Fruit fly (Drosophila melanogaster): ENCODE data around the gene CG14275.

The CG14275 gene

DNA sequence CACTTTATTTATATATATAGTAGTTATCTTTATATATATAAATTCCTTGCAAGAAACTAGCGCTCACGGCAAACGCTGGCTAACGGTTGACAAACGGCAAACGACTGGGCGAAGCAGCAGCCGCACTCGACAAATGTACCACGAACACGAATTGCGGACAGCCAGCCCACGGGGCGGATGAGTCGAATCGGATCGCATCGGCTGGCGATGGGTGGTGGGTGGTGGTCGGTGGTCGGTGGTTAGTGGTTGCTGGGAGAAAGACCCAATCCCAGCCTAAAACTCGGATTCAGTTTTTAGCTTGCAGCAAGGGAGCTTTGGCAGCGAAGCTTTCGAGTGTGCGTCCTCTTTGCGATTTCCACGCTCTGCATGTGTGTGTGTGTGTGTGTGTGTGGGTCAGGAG, 2.1 kb upstream of the CG14275 start, which contains the start of gene CG7781:
TSS of gene CG7781 (minus strand) at position 260 of the 400 bp plus-strand sequence.
- TF ChIP-seq pad (GFP tag; optimal IDR thresholded peaks at IDR 0.05) = no peak
- peak; percentile 59 for TF ChIP-seq CG12768 (GFP tag; optimal IDR thresholded peaks at IDR 0.05)
- peak; percentile 34 for TF ChIP-seq cic (GFP tag; optimal IDR thresholded peaks at IDR 0.05)

DNA sequence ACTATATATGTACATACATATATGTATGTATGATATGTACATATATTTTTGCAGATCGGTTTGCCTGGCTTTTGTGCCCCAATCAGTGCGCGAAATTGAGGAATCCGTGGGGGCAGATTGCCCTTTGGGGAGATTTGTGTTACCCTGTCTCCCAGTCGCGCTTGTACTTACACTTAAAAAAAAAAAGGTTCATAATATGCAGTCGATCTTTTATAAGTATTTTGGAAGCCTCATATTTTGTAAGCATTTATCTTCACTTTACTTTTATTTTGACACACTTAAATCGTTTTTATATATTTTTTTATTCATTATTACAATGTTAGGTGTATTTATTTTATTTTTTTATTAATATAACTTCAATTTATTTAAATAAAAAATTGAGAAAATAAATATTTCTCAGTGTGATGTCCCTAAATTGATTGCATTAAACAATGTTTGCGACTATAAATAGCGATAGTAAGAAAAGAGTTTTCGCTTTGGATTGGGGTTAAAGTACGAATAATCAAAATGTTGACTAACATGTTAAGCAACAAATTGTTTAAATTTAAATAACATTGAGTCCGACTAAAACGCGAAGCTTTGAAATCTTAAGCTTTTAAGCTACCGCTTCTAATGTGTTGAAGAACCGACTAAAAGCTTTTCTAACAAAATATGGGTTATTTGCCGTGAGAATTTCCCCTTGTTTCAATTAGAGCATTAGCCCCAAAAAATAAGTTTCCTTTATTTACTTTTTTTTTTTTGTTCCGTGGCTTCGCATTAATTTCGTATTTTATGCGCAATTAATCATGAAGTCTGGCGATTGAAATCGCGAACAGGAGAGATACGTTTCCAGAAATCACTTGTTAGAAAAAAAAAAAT, 613 bp upstream of the CG14275 start:
- TF ChIP-seq CG33017 (tag; optimal IDR thresholded peaks at IDR 0.05) (peak; percentile 68), CG11617 (GFP tag; optimal IDR thresholded peaks at IDR 0.05) (peak; percentile 42), CG12768 (GFP tag; optimal IDR thresholded peaks at IDR 0.05) (peak; percentile 59), CG7101 (tag; optimal IDR thresholded peaks at IDR 0.05) (peak; percentile 17), toe (GFP tag; optimal IDR thresholded peaks at IDR 0.05) (no peak)

DNA sequence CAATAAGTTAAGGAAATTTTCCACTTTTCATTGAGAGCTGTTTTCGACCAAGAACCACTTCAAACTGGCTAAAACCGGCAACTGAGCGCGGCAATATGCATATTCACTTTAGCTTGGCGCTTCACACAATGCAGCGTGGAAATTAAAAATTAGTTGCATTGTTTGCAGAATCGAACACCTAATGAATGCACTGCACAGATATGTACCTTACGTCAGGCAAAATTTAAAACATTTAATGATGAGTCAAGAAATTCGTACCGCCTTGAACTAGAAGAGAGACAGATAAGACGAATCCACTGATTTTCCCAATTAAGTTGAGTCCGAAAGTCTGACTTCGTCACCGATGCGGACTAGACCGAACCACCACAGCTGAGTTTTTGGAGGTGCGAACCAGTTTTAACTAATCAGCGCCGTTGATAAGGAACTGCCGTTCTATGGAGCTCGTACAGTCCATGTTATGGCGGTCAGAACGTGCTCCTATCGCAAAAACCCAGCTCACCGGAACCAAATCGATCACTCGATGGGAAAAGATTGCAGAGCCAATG, 599 bp downstream of the CG14275 start:
- TF ChIP-seq bab1 (GFP tag; optimal IDR thresholded peaks at IDR 0.05) = no peak
- peak; percentile 96 for TF ChIP-seq tj (GFP tag; optimal IDR thresholded peaks at IDR 0.05)

DNA sequence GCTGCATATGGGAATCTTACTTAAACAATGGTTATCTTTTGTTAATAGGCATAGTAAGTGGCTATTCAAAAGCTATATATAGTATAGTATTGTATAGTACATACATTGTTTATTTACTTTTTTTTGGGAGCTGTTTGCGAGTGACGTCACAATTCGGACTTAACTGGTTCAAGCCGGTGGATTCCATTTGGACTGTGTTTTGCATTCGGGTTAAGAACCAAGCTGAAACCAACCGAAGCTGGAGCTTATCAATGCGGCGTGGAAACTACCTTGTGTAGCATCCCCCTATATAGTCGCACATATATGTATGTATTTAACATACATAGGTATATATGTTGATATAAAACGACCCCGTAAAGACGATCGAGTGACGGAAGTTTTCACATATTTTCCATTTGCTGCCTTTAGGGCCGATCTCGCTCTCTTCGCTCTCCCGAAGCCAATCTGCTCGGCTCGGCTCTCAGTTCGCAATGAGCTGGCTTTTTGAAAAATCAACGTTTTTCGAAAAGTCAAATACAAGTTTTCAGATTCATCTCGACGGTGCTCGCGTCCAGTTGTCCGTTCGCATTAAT, 1.4 kb downstream of the CG14275 start:
- TF ChIP-seq Hr96 (GFP tag; optimal IDR thresholded peaks at IDR 0.05) (no peak), CG1620 (GFP tag; optimal IDR thresholded peaks at IDR 0.05) (no peak), CG14711 (tag; optimal IDR thresholded peaks at IDR 0.05) (no peak), kay (GFP tag; ENCODE audit: borderline replicate concordance) (peak; percentile 85), cnc (optimal IDR thresholded peaks at IDR 0.05) (no peak), tj (GFP tag; optimal IDR thresholded peaks at IDR 0.05) (no peak), CG7101 (tag; optimal IDR thresholded peaks at IDR 0.05) (no peak)

DNA sequence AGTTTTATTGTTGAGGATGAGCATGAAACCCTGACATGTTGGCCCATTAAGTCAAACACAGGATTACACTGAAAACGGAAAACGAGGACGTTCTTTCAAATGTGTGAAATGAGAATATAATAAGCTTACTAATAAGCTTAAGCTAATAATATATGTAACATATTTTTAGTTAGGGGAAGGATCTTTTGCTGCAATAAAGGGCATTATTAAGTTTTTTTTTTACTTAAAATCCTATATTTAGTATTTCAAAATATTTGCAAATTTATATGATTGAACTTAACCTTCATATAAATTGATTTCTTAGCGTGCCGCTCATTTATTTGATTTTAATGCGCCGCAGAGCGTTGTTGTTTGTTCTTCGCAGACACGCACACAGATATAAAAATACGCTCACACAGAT, 5.9 kb downstream of the CG14275 start:
- TF ChIP-seq ovo (GFP tag; optimal IDR thresholded peaks at IDR 0.05) = no peak
- no peak for TF ChIP-seq CG12768 (GFP tag; optimal IDR thresholded peaks at IDR 0.05)
- TF ChIP-seq pad (GFP tag; optimal IDR thresholded peaks at IDR 0.05) = no peak
- TF ChIP-seq cic (GFP tag; optimal IDR thresholded peaks at IDR 0.05) = no peak
- TF ChIP-seq CG1620 (GFP tag; optimal IDR thresholded peaks at IDR 0.05) = no peak
- no peak for TF ChIP-seq CG7101 (tag; optimal IDR thresholded peaks at IDR 0.05)

DNA sequence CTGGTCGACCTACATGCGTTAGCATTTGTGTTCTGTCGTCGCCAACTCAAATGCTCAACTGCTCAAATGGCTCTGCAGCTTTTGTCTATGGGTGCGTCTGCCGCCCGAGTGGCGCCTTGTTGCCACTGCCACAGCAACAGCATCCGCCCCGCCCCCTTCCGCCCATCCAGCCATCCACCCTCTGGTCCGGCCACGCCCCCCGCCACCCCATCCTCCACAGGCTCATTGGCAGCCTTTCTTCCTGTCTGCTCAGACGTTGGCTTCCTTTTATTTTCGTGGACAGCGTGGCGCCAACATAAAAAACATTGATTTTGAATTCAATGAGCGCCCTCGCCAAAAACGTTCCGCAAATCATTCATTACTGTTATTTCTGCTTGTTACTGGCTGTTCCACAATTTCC, 6.4 kb downstream of the CG14275 start:
- TF ChIP-seq CG12768 (GFP tag; optimal IDR thresholded peaks at IDR 0.05) = no peak
- no peak for TF ChIP-seq CG33017 (tag; optimal IDR thresholded peaks at IDR 0.05)
- TF ChIP-seq CG7101 (tag; optimal IDR thresholded peaks at IDR 0.05) = no peak
- TF ChIP-seq Clk (GFP tag; optimal IDR thresholded peaks at IDR 0.05) = no peak
- no peak for TF ChIP-seq bab1 (GFP tag; optimal IDR thresholded peaks at IDR 0.05)
- TF ChIP-seq CG5204 (GFP tag; optimal IDR thresholded peaks at IDR 0.05) = no peak
- TF ChIP-seq toe (GFP tag; optimal IDR thresholded peaks at IDR 0.05) = no peak
- TF ChIP-seq CG14711 (tag; optimal IDR thresholded peaks at IDR 0.05) = no peak
- no peak for TF ChIP-seq CG1620 (GFP tag; optimal IDR thresholded peaks at IDR 0.05)
- no peak for TF ChIP-seq Mnt (GFP tag; optimal IDR thresholded peaks at IDR 0.05)

DNA sequence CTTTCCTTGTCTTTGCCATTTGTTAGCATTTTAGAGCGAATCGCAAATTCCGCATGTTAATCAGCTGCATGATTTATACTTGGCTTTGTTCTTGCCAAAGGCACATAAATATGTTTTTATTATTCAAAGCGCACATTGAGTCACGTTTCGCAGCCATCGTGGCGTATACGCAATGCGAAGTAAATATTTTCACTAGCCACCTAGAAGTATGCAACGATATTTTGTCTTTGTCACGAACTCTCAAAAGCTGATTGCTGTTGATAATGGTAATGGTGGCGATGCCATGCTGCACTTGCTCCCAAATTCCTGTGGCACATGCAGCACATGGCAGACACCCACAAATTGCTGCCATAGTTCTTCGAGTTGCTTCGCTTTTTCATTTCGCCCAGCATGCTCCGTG, 7.4 kb downstream of the CG14275 start:
- no peak for TF ChIP-seq pad (GFP tag; optimal IDR thresholded peaks at IDR 0.05)
- no peak for TF ChIP-seq CG1620 (GFP tag; optimal IDR thresholded peaks at IDR 0.05)
- TF ChIP-seq cic (GFP tag; optimal IDR thresholded peaks at IDR 0.05) = no peak
- peak; percentile 20 for TF ChIP-seq bab1 (GFP tag; optimal IDR thresholded peaks at IDR 0.05)
- no peak for TF ChIP-seq CG7101 (tag; optimal IDR thresholded peaks at IDR 0.05)
- no peak for TF ChIP-seq tj (GFP tag; optimal IDR thresholded peaks at IDR 0.05)
- TF ChIP-seq ovo (GFP tag; optimal IDR thresholded peaks at IDR 0.05) = no peak
- no peak for TF ChIP-seq Crg-1 (GFP tag; optimal IDR thresholded peaks at IDR 0.05)
- no peak for TF ChIP-seq cnc (optimal IDR thresholded peaks at IDR 0.05)

DNA sequence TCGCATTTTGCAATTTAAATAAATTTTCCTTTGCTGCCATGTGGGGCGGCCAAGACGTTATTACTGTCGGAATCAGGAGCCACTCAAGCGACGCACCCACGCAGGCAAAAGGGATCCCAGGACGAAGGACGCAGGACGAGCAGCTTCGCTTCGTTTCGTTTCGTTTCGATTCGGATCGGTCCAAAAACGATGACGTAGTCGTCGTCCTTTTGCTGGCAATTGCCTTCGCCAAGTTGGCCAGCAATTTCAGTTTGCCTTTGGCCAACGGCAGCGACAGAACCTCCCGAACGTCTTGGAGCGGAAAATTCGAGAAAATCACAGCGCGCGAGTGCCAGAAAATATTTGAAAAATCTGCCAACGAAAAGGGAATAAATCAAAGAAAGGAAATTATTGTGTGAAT, 10.8 kb downstream of the CG14275 start, which contains the start of gene witty:
TSS of gene witty (plus strand) at position 249 of the 400 bp plus-strand sequence.
- TF ChIP-seq kay (GFP tag; ENCODE audit: borderline replicate concordance) (no peak), Crg-1 (GFP tag; optimal IDR thresholded peaks at IDR 0.05) (no peak), ovo (GFP tag; optimal IDR thresholded peaks at IDR 0.05) (no peak), CG1620 (GFP tag; optimal IDR thresholded peaks at IDR 0.05) (no peak), Mnt (GFP tag; optimal IDR thresholded peaks at IDR 0.05) (no peak), toe (GFP tag; optimal IDR thresholded peaks at IDR 0.05) (no peak), CG11617 (GFP tag; optimal IDR thresholded peaks at IDR 0.05) (no peak), Hr96 (GFP tag; optimal IDR thresholded peaks at IDR 0.05) (no peak), cnc (optimal IDR thresholded peaks at IDR 0.05) (no peak), CG7045 (GFP tag; optimal IDR thresholded peaks at IDR 0.05) (no peak), pad (GFP tag; optimal IDR thresholded peaks at IDR 0.05) (no peak), tj (GFP tag; optimal IDR thresholded peaks at IDR 0.05) (no peak), Clk (GFP tag; optimal IDR thresholded peaks at IDR 0.05) (no peak)
